Fruit fly (Drosophila melanogaster): ENCODE measurements around the gene CG45012.

dm6 chr2L:11807697-11808226 lies 26.6 kb upstream of the CG45012 start:
- TF ChIP-seq OdsH (GFP tag; optimal IDR thresholded peaks at IDR 0.05) (no peak), lz (GFP tag; optimal IDR thresholded peaks at IDR 0.05) (peak; percentile 17), CG6808 (GFP tag; optimal IDR thresholded peaks at IDR 0.05) (peak; percentile 5)
